Worm (Caenorhabditis elegans): ENCODE measurements around the gene mrps-12.

ce11 chrV:20868329-20868728 is 30.4 kb downstream of the mrps-12 start, which contains the start of gene F31D4.8:
- TF ChIP-seq T22C8.4 (GFP tag; IDR thresholded peaks at IDR 0.05) (no peak), flt-1 (GFP tag; IDR thresholded peaks at IDR 0.05) (no peak), klf-2 (GFP tag; conservative IDR thresholded peaks at IDR 0.05) (no peak), ztf-23 (GFP tag; IDR thresholded peaks at IDR 0.05) (no peak), ztf-29 (GFP tag; IDR thresholded peaks at IDR 0.05) (no peak), cog-1 (tag; optimal IDR thresholded peaks at IDR 0.05) (no peak)
